Fruit fly (Drosophila melanogaster) whole organism, embryonic: Measurements from ENCODE around the gene Cp18.

Experiments used
- Atf3 ChIP-seq: fragments of 200-800 bp; sonication (Bioruptor generic); optimal IDR thresholded peaks from 3 replicates; lab custom pipeline; 2016; ENCODE audit warnings: missing biosample characterization, missing genetic modification characterization
- Blimp-1 ChIP-seq: fragments of 200-800 bp; sonication (Bioruptor generic); optimal IDR thresholded peaks from 3 replicates; lab custom pipeline; 2018; ENCODE audit warnings: missing biosample characterization, missing genetic modification characterization, mild to moderate bottlenecking, moderate library complexity, missing genetic modification reagents
- CG11093 ChIP-seq: fragments of 200-800 bp; sonication (Bioruptor generic); IDR thresholded peaks from 3 replicates; pipeline ENCODE4 v1.3.6; 2022; ENCODE audit warnings: missing biosample characterization, missing genetic modification characterization
- CG11398 ChIP-seq: fragments of 200-800 bp; sonication (Bioruptor generic); optimal IDR thresholded peaks from 2 replicates; lab custom pipeline; 2016; ENCODE audit warnings: missing biosample characterization, missing genetic modification characterization
- CG11723 ChIP-seq: fragments of 200-800 bp; sonication (Bioruptor generic); optimal IDR thresholded peaks from 2 replicates; lab custom pipeline; 2017; ENCODE audit warnings: missing biosample characterization, mild to moderate bottlenecking, missing genetic modification characterization
- CG12659 ChIP-seq: fragments of 200-800 bp; sonication (Bioruptor generic); optimal IDR thresholded peaks from 3 replicates; lab custom pipeline; 2017; ENCODE audit warnings: mild to moderate bottlenecking, missing biosample characterization, missing genetic modification reagents, missing genetic modification characterization
- CG12744 ChIP-seq: fragments of 200-800 bp; sonication (Bioruptor generic); optimal IDR thresholded peaks from 2 replicates; lab custom pipeline; 2016; ENCODE audit warnings: missing biosample characterization, missing genetic modification characterization
- CG14441 ChIP-seq: fragments of 200-800 bp; sonication (Bioruptor generic); IDR thresholded peaks from 2 replicates; pipeline ENCODE4 v1.3.6; 2022; ENCODE audit warnings: missing biosample characterization, missing genetic modification characterization
- CG17568 ChIP-seq: fragments of 200-800 bp; sonication (Bioruptor generic); optimal IDR thresholded peaks from 2 replicates; lab custom pipeline; 2018; ENCODE audit warnings: missing biosample characterization, mild to moderate bottlenecking, missing genetic modification characterization, moderate library complexity
- CG18599 ChIP-seq: fragments of 200-800 bp; sonication (Bioruptor generic); optimal IDR thresholded peaks from 3 replicates; lab custom pipeline; 2017; ENCODE audit warnings: missing biosample characterization, missing genetic modification characterization, mild to moderate bottlenecking, moderate library complexity, missing genetic modification reagents
- CG2120 ChIP-seq: fragments of 200-800 bp; sonication (Bioruptor generic); optimal IDR thresholded peaks from 3 replicates; lab custom pipeline; 2016; ENCODE audit warnings: missing biosample characterization, missing genetic modification characterization
- CG31388 ChIP-seq: fragments of 200-800 bp; sonication (Bioruptor generic); optimal IDR thresholded peaks from 2 replicates; lab custom pipeline; 2016; ENCODE audit warnings: missing biosample characterization, missing genetic modification characterization
- CG33557 ChIP-seq: fragments of 200-800 bp; sonication (Bioruptor generic); optimal IDR thresholded peaks from 2 replicates; lab custom pipeline; 2019; ENCODE audit warnings: missing biosample characterization, mild to moderate bottlenecking, missing genetic modification characterization, moderate library complexity
- CG6791 ChIP-seq: fragments of 200-800 bp; sonication (Bioruptor generic); IDR thresholded peaks from 3 replicates; pipeline ENCODE4 v1.3.6; 2022; ENCODE audit warnings: missing biosample characterization, missing genetic modification characterization; ENCODE audit not compliant: partially characterized antibody
- CG9797 ChIP-seq: fragments of 200-800 bp; sonication (Bioruptor generic); optimal IDR thresholded peaks from 3 replicates; lab custom pipeline; 2018; ENCODE audit warnings: missing biosample characterization, mild to moderate bottlenecking, missing genetic modification characterization
- CG9876 ChIP-seq: fragments of 200-800 bp; sonication (Bioruptor generic); optimal IDR thresholded peaks from 2 replicates; lab custom pipeline; 2016; ENCODE audit warnings: missing biosample characterization, missing genetic modification characterization
- D19B ChIP-seq: fragments of 200-800 bp; sonication (Bioruptor generic); optimal IDR thresholded peaks from 2 replicates; lab custom pipeline; 2017; ENCODE audit warnings: missing biosample characterization, mild to moderate bottlenecking, missing genetic modification characterization
- Dbx ChIP-seq: fragments of 200-800 bp; sonication (Bioruptor generic); IDR thresholded peaks from 3 replicates; pipeline ENCODE4 v1.3.6; 2022; ENCODE audit warnings: missing biosample characterization, missing genetic modification characterization
- Dp ChIP-seq: fragments of 200-800 bp; sonication (Bioruptor generic); optimal IDR thresholded peaks from 2 replicates; lab custom pipeline; 2018; ENCODE audit warnings: missing biosample characterization, mild to moderate bottlenecking, missing genetic modification characterization, moderate library complexity
- Fer1 ChIP-seq: fragments of 200-800 bp; sonication (Bioruptor generic); optimal IDR thresholded peaks from 2 replicates; lab custom pipeline; 2017; ENCODE audit warnings: missing biosample characterization, mild to moderate bottlenecking, missing genetic modification characterization
- Hand ChIP-seq: fragments of 200-800 bp; sonication (Bioruptor generic); optimal IDR thresholded peaks from 2 replicates; lab custom pipeline; 2017; ENCODE audit warnings: mild to moderate bottlenecking, missing biosample characterization, missing genetic modification reagents, missing genetic modification characterization
- Hmr ChIP-seq: fragments of 200-800 bp; sonication (Bioruptor generic); optimal IDR thresholded peaks from 3 replicates; lab custom pipeline; 2017; ENCODE audit warnings: mild to moderate bottlenecking, missing biosample characterization, missing genetic modification reagents, missing genetic modification characterization
- MBD-R2 ChIP-seq: fragments of 200-800 bp; sonication (Bioruptor generic); IDR thresholded peaks from 2 replicates; pipeline ENCODE4 v1.3.6; 2022; ENCODE audit warnings: missing biosample characterization, missing genetic modification characterization
- Max ChIP-seq: fragments of 200-800 bp; sonication (Bioruptor generic); optimal IDR thresholded peaks from 2 replicates; lab custom pipeline; 2016; ENCODE audit warnings: missing biosample characterization, mild to moderate bottlenecking, missing genetic modification characterization
- Mes4 ChIP-seq: fragments of 200-800 bp; sonication (Bioruptor generic); optimal IDR thresholded peaks from 2 replicates; lab custom pipeline; 2016; ENCODE audit warnings: missing biosample characterization, missing genetic modification characterization
- Nf-YB ChIP-seq: fragments of 200-800 bp; sonication (Bioruptor generic); optimal IDR thresholded peaks from 3 replicates; lab custom pipeline; 2019; ENCODE audit warnings: missing biosample characterization, mild to moderate bottlenecking, missing genetic modification characterization, moderate library complexity
- Oaz ChIP-seq: fragments of 200-800 bp; sonication (Bioruptor generic); IDR thresholded peaks from 2 replicates; pipeline ENCODE4 v1.3.6; 2022; ENCODE audit warnings: missing biosample characterization, missing genetic modification characterization
- Stat92E ChIP-seq, 3 experiments: fragments of >200 bp in 2 of 3; fragments of 200-800 bp in 1 of 3; sonication (Bioruptor generic) in 1 of 3; optimal IDR thresholded peaks; 2 replicates each; lab custom pipeline; 2017 to 2019; ENCODE audit warnings: missing biosample characterization in 3 of 3, missing genetic modification characterization in 3 of 3, mild to moderate bottlenecking in 1 of 3, moderate library complexity in 1 of 3
- Xbp1 ChIP-seq: fragments of 200-800 bp; sonication (Bioruptor generic); optimal IDR thresholded peaks from 3 replicates; lab custom pipeline; 2016; ENCODE audit warnings: missing biosample characterization, mild to moderate bottlenecking, missing genetic modification characterization
- ab ChIP-seq: fragments of 200-800 bp; sonication (Bioruptor generic); optimal IDR thresholded peaks from 2 replicates; lab custom pipeline; 2016; ENCODE audit warnings: missing biosample characterization, missing genetic modification characterization
- bowl ChIP-seq: fragments of 200-800 bp; sonication (Bioruptor generic); IDR thresholded peaks from 2 replicates; pipeline ENCODE4 v1.3.6; 2022; ENCODE audit warnings: missing biosample characterization, missing genetic modification characterization
- bsh ChIP-seq, 2 experiments: fragments of 200-800 bp; sonication (Bioruptor generic); optimal IDR thresholded peaks; 2 replicates each; lab custom pipeline; 2017 to 2018; ENCODE audit warnings: mild to moderate bottlenecking in 2 of 2, missing biosample characterization in 2 of 2, missing genetic modification characterization in 2 of 2, moderate library complexity in 1 of 2
- dmrt99B ChIP-seq: fragments of 200-800 bp; sonication (Bioruptor generic); optimal IDR thresholded peaks from 2 replicates; lab custom pipeline; 2018; ENCODE audit warnings: missing biosample characterization, mild to moderate bottlenecking, missing genetic modification characterization, moderate library complexity
- esg ChIP-seq: fragments of 200-800 bp; sonication (Bioruptor generic); conservative IDR thresholded peaks from 2 replicates; pipeline ENCODE4 v1.3.6; 2022; ENCODE audit warnings: missing biosample characterization, missing genetic modification characterization
- ham ChIP-seq: fragments of 200-800 bp; sonication (Bioruptor generic); IDR thresholded peaks from 2 replicates; pipeline ENCODE4 v1.3.6; 2022; ENCODE audit warnings: missing biosample characterization, missing genetic modification characterization
- insv ChIP-seq, 2 experiments: fragments of 200-800 bp; sonication (Bioruptor generic); optimal IDR thresholded peaks; 3 replicates each; lab custom pipeline; 2016 to 2018; ENCODE audit warnings: missing biosample characterization in 2 of 2, missing genetic modification characterization in 2 of 2
- oc ChIP-seq: fragments of 200-800 bp; sonication (Bioruptor generic); optimal IDR thresholded peaks from 2 replicates; lab custom pipeline; 2018; ENCODE audit warnings: missing biosample characterization, mild to moderate bottlenecking, missing genetic modification characterization, moderate library complexity
- phol ChIP-seq: fragments of 200-800 bp; sonication (Bioruptor generic); optimal IDR thresholded peaks from 3 replicates; lab custom pipeline; 2018; ENCODE audit warnings: missing biosample characterization, mild to moderate bottlenecking, missing genetic modification characterization, moderate library complexity
- prd ChIP-seq, 3 experiments: fragments of >200 bp in 2 of 3; fragments of 200-800 bp in 1 of 3; sonication (Bioruptor generic) in 1 of 3; optimal IDR thresholded peaks in 2 of 3; IDR thresholded peaks in 1 of 3; 2 replicates in 2 of 3; 3 replicates in 1 of 3; pipeline versions ENCODE4 v1.3.6 to Lab custom; 2017 to 2022; ENCODE audit warnings: missing biosample characterization in 1 of 3, missing genetic modification characterization in 1 of 3
- schlank ChIP-seq: fragments of 200-800 bp; sonication (Bioruptor generic); optimal IDR thresholded peaks from 2 replicates; lab custom pipeline; 2018; ENCODE audit warnings: missing biosample characterization, mild to moderate bottlenecking, missing genetic modification characterization
- sd ChIP-seq: fragments of 200-800 bp; sonication (Bioruptor generic); optimal IDR thresholded peaks from 3 replicates; lab custom pipeline; 2018; ENCODE audit warnings: missing biosample characterization, mild to moderate bottlenecking, missing genetic modification characterization, moderate library complexity
- sisA ChIP-seq: fragments of 200-800 bp; sonication (Bioruptor generic); IDR thresholded peaks from 2 replicates; pipeline ENCODE4 v1.3.6; 2022; ENCODE audit warnings: missing biosample characterization, missing genetic modification characterization
- so ChIP-seq: fragments of 200-800 bp; sonication (Bioruptor generic); IDR thresholded peaks from 3 replicates; pipeline ENCODE4 v1.3.6; 2022; ENCODE audit warnings: missing biosample characterization, missing genetic modification characterization
- sob ChIP-seq: fragments of 200-800 bp; sonication (Bioruptor generic); IDR thresholded peaks from 2 replicates; pipeline ENCODE4 v1.3.6; 2022; ENCODE audit warnings: missing biosample characterization, missing genetic modification characterization
- sr ChIP-seq: fragments of 200-800 bp; sonication (Bioruptor generic); IDR thresholded peaks from 3 replicates; pipeline ENCODE4 v1.3.6; 2022; ENCODE audit warnings: missing biosample characterization, missing genetic modification characterization
- tll ChIP-seq, 2 experiments: fragments of 200-800 bp in 1 of 2; fragments of >200 bp in 1 of 2; sonication (Bioruptor generic) in 1 of 2; optimal IDR thresholded peaks; 2 replicates each; lab custom pipeline; 2017 to 2019; ENCODE audit warnings: missing biosample characterization in 2 of 2, missing genetic modification characterization in 2 of 2, mild to moderate bottlenecking in 1 of 2, moderate library complexity in 1 of 2

The Cp18 gene

DNA sequence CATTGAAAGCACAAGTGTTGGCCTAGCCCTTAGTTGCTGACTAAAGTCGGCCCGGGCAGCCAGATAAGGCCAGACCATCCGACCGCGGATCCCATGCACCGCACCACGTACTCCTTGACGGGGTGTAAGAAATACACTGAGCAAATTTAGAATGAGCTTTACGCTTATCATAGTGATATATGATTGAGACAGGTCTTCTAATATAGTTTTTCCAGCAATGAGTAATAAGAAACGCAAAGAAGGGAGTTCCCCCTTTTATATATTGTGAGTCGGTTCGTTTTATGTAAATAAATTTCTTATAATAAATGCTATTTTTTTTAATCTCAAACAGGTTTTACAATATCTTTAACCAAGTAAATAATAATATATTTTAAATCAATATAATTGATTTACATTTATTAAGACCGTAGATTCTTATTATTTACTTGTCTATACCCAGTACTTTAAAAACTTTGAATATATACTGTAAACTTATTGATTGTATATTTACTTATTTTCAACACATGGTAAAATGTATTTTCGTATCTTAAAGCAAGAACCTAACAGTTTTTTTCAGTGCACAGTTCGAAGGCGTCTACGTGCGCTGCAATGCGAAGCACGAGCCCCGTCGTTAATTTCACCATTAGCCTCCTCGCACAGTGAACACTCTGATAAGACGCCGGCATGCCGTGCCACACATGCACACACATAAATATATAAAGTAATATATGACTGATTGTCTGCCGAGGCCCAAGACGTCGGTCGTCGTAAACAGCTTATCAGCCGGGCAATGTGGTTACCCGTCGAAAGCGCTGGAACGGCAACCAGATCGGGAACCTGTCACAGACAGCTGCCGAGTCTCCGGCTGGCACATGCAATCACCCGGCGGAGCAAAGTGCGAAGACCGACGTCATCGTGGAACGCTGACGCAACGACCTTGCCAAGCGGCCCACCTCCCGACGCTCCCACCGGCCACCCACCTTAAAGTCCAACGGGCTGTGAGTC lies 34.4 kb upstream of the Cp18 start (continued):
- TF ChIP-seq Max (GFP tag; lab: Kevin White, UChicago) (no peak), CG18599 (peak; percentile 42), sd (tag; lab: Kevin White, UChicago) (peak; percentile 76), sisA (GFP tag; lab: Robert Waterston, UW) (no peak), prd (optimal IDR thresholded peaks at IDR 0.05; lab: Kevin White, UChicago) (no peak), prd (GFP tag; IDR thresholded peaks at IDR 0.05; lab: Robert Waterston, UW) (peak; percentile 45; the same call in 1 of the 3 replicates), ab (no peak), CG9797 (GFP tag; lab: Kevin White, UChicago) (no peak), CG12744 (GFP tag; lab: Kevin White, UChicago) (no peak), dmrt99B (peak; percentile 67), so (GFP tag; lab: Robert Waterston, UW) (0 out of 3 replicates have a peak, but pooled peaks have one; percentile 39), oc (tag; lab: Kevin White, UChicago) (no peak), sr (no peak), tll (GFP tag; optimal IDR thresholded peaks at IDR 0.05; lab: Kevin White, UChicago) (no peak), Mes4 (GFP tag; lab: Kevin White, UChicago) (no peak), bowl (GFP tag; lab: Robert Waterston, UW) (no peak), D19B (GFP tag; lab: Kevin White, UChicago) (peak; percentile 1), CG17568 (GFP tag; lab: Kevin White, UChicago) (no peak), CG2120 (peak; percentile 18), Blimp-1 (GFP tag; lab: Kevin White, UChicago) (no peak), sob (no peak), Dbx (no peak), MBD-R2 (GFP tag; lab: Robert Waterston, UW) (no peak), CG12659 (peak; percentile 68), CG14441 (peak; percentile 38; the same call in 1 of the 2 replicates), CG11723 (GFP tag; lab: Kevin White, UChicago) (peak; percentile 26), phol (tag; lab: Kevin White, UChicago) (peak; percentile 64), insv (GFP tag; optimal IDR thresholded peaks at IDR 0.05; lab: Kevin White, UChicago) (no peak), CG9876 (GFP tag; lab: Kevin White, UChicago) (no peak), bsh (GFP tag; optimal IDR thresholded peaks at IDR 0.05; lab: Kevin White, UChicago) (peak; percentile 4 to 15), CG33557 (GFP tag; lab: Kevin White, UChicago) (peak; percentile 10), Hand (no peak), Xbp1 (peak; percentile 42), Dp (no peak), ham (GFP tag; lab: Robert Waterston, UW) (no peak), schlank (no peak), CG6791 (GFP tag; lab: Robert Waterston, UW) (no peak), Atf3 (GFP tag; lab: Kevin White, UChicago) (no peak), CG31388 (GFP tag; lab: Kevin White, UChicago) (no peak), CG11398 (no peak), Fer1 (GFP tag; lab: Kevin White, UChicago) (no peak), esg (GFP tag; lab: Robert Waterston, UW) (0 out of 2 replicates have a peak, but pooled peaks have one; percentile 4), Oaz (no peak), Hmr (GFP tag; lab: Kevin White, UChicago) (peak; percentile 40), CG11093 (GFP tag; lab: Robert Waterston, UW) (peak; percentile 44; the same call in 1 of the 3 replicates), Nf-YB (GFP tag; lab: Kevin White, UChicago) (peak; percentile 30), Stat92E (GFP tag; optimal IDR thresholded peaks at IDR 0.05; lab: Kevin White, UChicago) (no peak)
